Worm (Caenorhabditis elegans) whole organism, young adult: ENCODE results near the gene T11B7.1.

Experiments
- F52B5.7 ChIP-seq: sonication (generic microtip); optimal IDR thresholded peaks from 2 replicates; lab custom pipeline; 2016; ENCODE audit warnings: mild to moderate bottlenecking, missing genetic modification characterization, missing compliant biosample characterization
- F55B11.4 ChIP-seq: sonication (generic microtip); optimal IDR thresholded peaks from 2 replicates; lab custom pipeline; 2016; ENCODE audit warnings: missing compliant biosample characterization, missing genetic modification characterization, borderline replicate concordance; ENCODE audit not compliant: insufficient read depth
- K12H6.12 ChIP-seq: fragments of 200-800 bp; sonication (Bioruptor generic); optimal IDR thresholded peaks from 2 replicates; lab custom pipeline; 2018; ENCODE audit warnings: mild to moderate bottlenecking, missing genetic modification characterization, missing compliant biosample characterization
- T26A5.8 ChIP-seq: sonication (generic microtip); optimal IDR thresholded peaks from 2 replicates; lab custom pipeline; 2016; ENCODE audit warnings: missing genetic modification characterization, missing compliant biosample characterization
- Y53F4B.3 ChIP-seq: fragments of 200-800 bp; sonication (Bioruptor generic); IDR thresholded peaks from 2 replicates; pipeline ENCODE4 v1.3.6; 2022; ENCODE audit warnings: missing genetic modification reagents, missing genetic modification characterization, missing compliant biosample characterization
- aptf-2 ChIP-seq: fragments of 200-800 bp; sonication (Bioruptor generic); conservative IDR thresholded peaks from 2 replicates; pipeline ENCODE4 v1.3.6; 2022; ENCODE audit warnings: missing genetic modification reagents, missing genetic modification characterization, missing compliant biosample characterization
- atf-7 ChIP-seq: sonication (generic microtip); optimal IDR thresholded peaks from 2 replicates; lab custom pipeline; 2017; ENCODE audit warnings: mild to moderate bottlenecking, missing genetic modification characterization, missing compliant biosample characterization
- athp-1 ChIP-seq: sonication (generic microtip); optimal IDR thresholded peaks from 2 replicates; lab custom pipeline; 2017; ENCODE audit warnings: mild to moderate bottlenecking, missing genetic modification characterization, missing compliant biosample characterization
- attf-3 ChIP-seq: fragments of 200-800 bp; sonication (Bioruptor generic); conservative IDR thresholded peaks from 2 replicates; pipeline ENCODE4 v1.3.6; 2022; ENCODE audit warnings: missing genetic modification reagents, missing genetic modification characterization, missing compliant biosample characterization
- attf-5 ChIP-seq: fragments of 200-800 bp; sonication (Bioruptor generic); optimal IDR thresholded peaks from 2 replicates; lab custom pipeline; 2018; ENCODE audit warnings: mild to moderate bottlenecking, missing genetic modification characterization, missing compliant biosample characterization
- ceh-100 ChIP-seq: fragments of 200-800 bp; sonication (Bioruptor generic); IDR thresholded peaks from 2 replicates; pipeline ENCODE4 v1.3.6; 2022; ENCODE audit warnings: missing genetic modification reagents, missing genetic modification characterization, missing compliant biosample characterization
- ceh-27 ChIP-seq: fragments of 200-800 bp; sonication (Bioruptor generic); optimal IDR thresholded peaks from 2 replicates; lab custom pipeline; 2018; ENCODE audit warnings: mild to moderate bottlenecking, missing genetic modification characterization, moderate library complexity, missing compliant biosample characterization
- ceh-91 ChIP-seq: fragments of 200-800 bp; sonication (Bioruptor generic); IDR thresholded peaks from 2 replicates; pipeline ENCODE4 v1.3.6; 2022; ENCODE audit warnings: missing genetic modification reagents, missing genetic modification characterization, missing compliant biosample characterization
- dox-1 ChIP-seq: fragments of 200-800 bp; sonication (Bioruptor generic); IDR thresholded peaks from 2 replicates; pipeline ENCODE4 v1.3.6; 2022; ENCODE audit warnings: missing genetic modification reagents, missing genetic modification characterization, missing compliant biosample characterization
- dpl-1 ChIP-seq: fragments of 150-350 bp; optimal IDR thresholded peaks from 2 replicates; lab custom pipeline; 2014; ENCODE audit warnings: missing biosample characterization, missing genetic modification reagents, missing genetic modification characterization
- efl-1 ChIP-seq: fragments of 150-350 bp; optimal IDR thresholded peaks from 2 replicates; lab custom pipeline; 2014; ENCODE audit warnings: missing biosample characterization, missing genetic modification reagents, missing genetic modification characterization
- hsf-1 ChIP-seq: fragments of 200-800 bp; sonication (Bioruptor generic); IDR thresholded peaks from 2 replicates; pipeline ENCODE4 v1.3.6; 2022; ENCODE audit warnings: missing genetic modification reagents, missing genetic modification characterization, missing compliant biosample characterization
- let-526 ChIP-seq: fragments of 200-800 bp; sonication (Bioruptor generic); IDR thresholded peaks from 2 replicates; pipeline ENCODE4 v1.3.6; 2022; ENCODE audit warnings: missing genetic modification reagents, missing genetic modification characterization, missing compliant biosample characterization
- let-607 ChIP-seq, 2 experiments: fragments of 200-800 bp in 1 of 2; sonication (Bioruptor generic) in 1 of 2; sonication (generic microtip) in 1 of 2; optimal IDR thresholded peaks; 2 replicates each; lab custom pipeline; 2016 to 2018; ENCODE audit warnings: mild to moderate bottlenecking in 2 of 2, missing compliant biosample characterization in 2 of 2, missing genetic modification characterization in 2 of 2, moderate library complexity in 2 of 2, missing genotype in 1 of 2
- lin-35 ChIP-seq, 3 experiments: fragments of 150-350 bp in 2 of 3; sonication (generic microtip) in 1 of 3; optimal IDR thresholded peaks; 2 replicates each; lab custom pipeline; 2014 to 2018; ENCODE audit warnings: missing biosample characterization in 3 of 3, missing genetic modification characterization in 3 of 3, missing genetic modification reagents in 3 of 3
- lin-40 ChIP-seq: sonication (generic microtip); optimal IDR thresholded peaks from 2 replicates; lab custom pipeline; 2016; ENCODE audit warnings: missing genetic modification characterization, mild to moderate bottlenecking, missing compliant biosample characterization, missing genotype, missing genetic modification reagents
- madf-3 ChIP-seq: fragments of 200-800 bp; sonication (Bioruptor generic); IDR thresholded peaks from 2 replicates; pipeline ENCODE4 v1.3.6; 2022; ENCODE audit warnings: missing genetic modification reagents, missing genetic modification characterization, missing compliant biosample characterization
- madf-6 ChIP-seq: fragments of 200-800 bp; sonication (Bioruptor generic); IDR thresholded peaks from 2 replicates; pipeline ENCODE4 v1.3.6; 2022; ENCODE audit warnings: missing genetic modification reagents, missing genetic modification characterization, missing compliant biosample characterization
- madf-8 ChIP-seq: fragments of 200-800 bp; sonication (Bioruptor generic); conservative IDR thresholded peaks from 2 replicates; pipeline ENCODE4 v1.3.6; 2022; ENCODE audit warnings: missing genetic modification reagents, missing genetic modification characterization, missing compliant biosample characterization
- mel-28 ChIP-seq: sonication (generic microtip); optimal IDR thresholded peaks from 2 replicates; lab custom pipeline; 2016; ENCODE audit warnings: borderline replicate concordance, mild to moderate bottlenecking, missing genetic modification characterization, missing compliant biosample characterization
- mxl-1 ChIP-seq: sonication (generic microtip); optimal IDR thresholded peaks from 2 replicates; lab custom pipeline; 2016; ENCODE audit warnings: missing genetic modification characterization, missing compliant biosample characterization
- nfya-2 ChIP-seq: fragments of 200-800 bp; sonication (Bioruptor generic); IDR thresholded peaks from 2 replicates; pipeline ENCODE4 v1.3.6; 2022; ENCODE audit warnings: missing genetic modification reagents, missing genetic modification characterization, missing compliant biosample characterization
- nhr-80 ChIP-seq: sonication (generic microtip); optimal IDR thresholded peaks from 2 replicates; lab custom pipeline; 2016; ENCODE audit warnings: missing genetic modification characterization, missing compliant biosample characterization
- pbrm-1 ChIP-seq: fragments of 200-800 bp; sonication (Bioruptor generic); IDR thresholded peaks from 2 replicates; pipeline ENCODE4 v1.3.6; 2022; ENCODE audit warnings: missing genetic modification reagents, missing genetic modification characterization, missing compliant biosample characterization
- rcor-1 ChIP-seq: fragments of 200-800 bp; sonication (Bioruptor generic); IDR thresholded peaks from 2 replicates; pipeline ENCODE4 v1.3.6; 2022; ENCODE audit warnings: missing genetic modification reagents, missing genetic modification characterization, missing compliant biosample characterization
- rpc-1 ChIP-seq, 2 experiments: fragments of 150-350 bp in 1 of 2; sonication (generic microtip) in 1 of 2; optimal IDR thresholded peaks; 2 replicates each; lab custom pipeline; 2014 to 2018; ENCODE audit warnings: missing biosample characterization in 1 of 2, missing genetic modification characterization in 1 of 2, missing genetic modification reagents in 1 of 2, missing genotype in 1 of 2
- snpc-3.4 ChIP-seq: sonication (generic microtip); optimal IDR thresholded peaks from 2 replicates; lab custom pipeline; 2017; ENCODE audit warnings: missing genetic modification characterization, mild to moderate bottlenecking, missing compliant biosample characterization, antibody characterized with exemption, moderate library complexity, missing genotype, missing genetic modification reagents
- snpc-4 ChIP-seq, 5 experiments: fragments of 150-350 bp in 1 of 5; sonication (generic microtip) in 4 of 5; optimal IDR thresholded peaks; 2 replicates each; lab custom pipeline; 2014 to 2018; ENCODE audit warnings: missing genetic modification characterization in 5 of 5, missing biosample characterization in 3 of 5, antibody characterized with exemption in 2 of 5, mild to moderate bottlenecking in 2 of 5, missing compliant biosample characterization in 2 of 5, missing genotype in 2 of 5, moderate library complexity in 2 of 5, missing genetic modification reagents in 1 of 5
- somi-1 ChIP-seq: fragments of 200-800 bp; sonication (Bioruptor generic); optimal IDR thresholded peaks from 2 replicates; lab custom pipeline; 2018; ENCODE audit warnings: mild to moderate bottlenecking, missing genetic modification characterization, missing compliant biosample characterization
- tbp1 ChIP-seq: fragments of 200-800 bp; sonication (Bioruptor generic); optimal IDR thresholded peaks from 2 replicates; lab custom pipeline; 2018; ENCODE audit warnings: mild to moderate bottlenecking, missing genetic modification characterization, missing compliant biosample characterization
- tbx-9 ChIP-seq: sonication (generic microtip); optimal IDR thresholded peaks from 2 replicates; lab custom pipeline; 2016; ENCODE audit warnings: borderline replicate concordance, missing genetic modification characterization, inconsistent platforms, missing compliant biosample characterization
- tlf-1 ChIP-seq: fragments of 200-800 bp; sonication (Bioruptor generic); optimal IDR thresholded peaks from 2 replicates; lab custom pipeline; 2018; ENCODE audit warnings: mild to moderate bottlenecking, missing genetic modification characterization, missing compliant biosample characterization
- unc-130 ChIP-seq: sonication (generic microtip); optimal IDR thresholded peaks from 2 replicates; lab custom pipeline; 2016; ENCODE audit warnings: missing genetic modification reagents, missing genetic modification characterization, missing compliant biosample characterization
- xnd-1 ChIP-seq: sonication (generic microtip); optimal IDR thresholded peaks from 2 replicates; lab custom pipeline; 2016; ENCODE audit warnings: missing genotype, missing genetic modification reagents, missing genetic modification characterization, missing compliant biosample characterization
- zfh-2 ChIP-seq: fragments of 200-800 bp; sonication (Bioruptor generic); conservative IDR thresholded peaks from 2 replicates; pipeline ENCODE4 v1.3.6; 2022; ENCODE audit warnings: missing genetic modification reagents, missing genetic modification characterization, missing compliant biosample characterization
- ztf-18 ChIP-seq: sonication (generic microtip); optimal IDR thresholded peaks from 2 replicates; lab custom pipeline; 2016; ENCODE audit warnings: missing genotype, mild to moderate bottlenecking, missing genetic modification characterization, missing compliant biosample characterization
- ztf-25 ChIP-seq: fragments of 200-800 bp; sonication (Bioruptor generic); IDR thresholded peaks from 2 replicates; pipeline ENCODE4 v1.3.6; 2022; ENCODE audit warnings: missing genetic modification reagents, missing genetic modification characterization, missing compliant biosample characterization
- ztf-28 ChIP-seq: fragments of 200-800 bp; sonication (Bioruptor generic); IDR thresholded peaks from 2 replicates; pipeline ENCODE4 v1.3.6; 2022; ENCODE audit warnings: missing genetic modification reagents, missing genetic modification characterization, missing compliant biosample characterization
- ztf-3 ChIP-seq: fragments of 200-800 bp; sonication (Bioruptor generic); optimal IDR thresholded peaks from 2 replicates; lab custom pipeline; 2018; ENCODE audit warnings: mild to moderate bottlenecking, missing genetic modification characterization, missing compliant biosample characterization

Gene T11B7.1

DNA sequence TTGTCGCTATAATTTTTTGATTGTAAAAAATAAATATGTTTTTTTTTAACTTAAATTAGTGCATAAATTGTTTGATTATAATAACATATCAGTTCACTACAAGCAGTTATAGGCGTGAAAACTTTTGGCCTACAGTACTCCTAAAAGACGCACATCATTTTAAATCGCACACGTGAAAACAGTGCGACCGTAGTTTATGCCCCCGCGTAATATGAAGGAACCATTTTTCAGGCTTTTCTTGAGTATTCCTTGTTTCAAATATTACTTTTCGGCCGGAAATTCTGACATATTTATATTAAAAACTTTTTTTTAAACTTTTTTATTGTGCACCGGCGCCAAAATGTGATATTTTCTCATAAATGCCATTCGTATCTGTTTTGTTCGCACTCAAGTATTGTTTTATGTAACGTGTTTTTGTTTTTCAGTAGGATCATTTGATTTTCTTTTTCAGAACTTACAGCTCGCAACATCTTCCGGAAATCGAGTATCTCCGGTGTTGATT is 48.1 kb downstream of the T11B7.1 start, which contains the start of gene oma-1 (continued):
- TF ChIP-seq attf-3 (GFP tag; lab: Robert Waterston, UW) (peak; percentile 56; the same call in 1 of the 2 replicates), xnd-1 (tag; lab: Kevin White, UChicago) (peak; percentile 95), ceh-100 (0 out of 2 replicates have a peak, but pooled peaks have one; percentile 13), snpc-3.4 (peak; percentile 82), tlf-1 (GFP tag; lab: Kevin White, UChicago) (peak; percentile 78), tbp1 (GFP tag; lab: Kevin White, UChicago) (no peak), rpc-1 (optimal IDR thresholded peaks at IDR 0.05; lab: Kevin White, UChicago) (no peak), rpc-1 (tag; optimal IDR thresholded peaks at IDR 0.05; lab: Kevin White, UChicago) (no peak)

DNA sequence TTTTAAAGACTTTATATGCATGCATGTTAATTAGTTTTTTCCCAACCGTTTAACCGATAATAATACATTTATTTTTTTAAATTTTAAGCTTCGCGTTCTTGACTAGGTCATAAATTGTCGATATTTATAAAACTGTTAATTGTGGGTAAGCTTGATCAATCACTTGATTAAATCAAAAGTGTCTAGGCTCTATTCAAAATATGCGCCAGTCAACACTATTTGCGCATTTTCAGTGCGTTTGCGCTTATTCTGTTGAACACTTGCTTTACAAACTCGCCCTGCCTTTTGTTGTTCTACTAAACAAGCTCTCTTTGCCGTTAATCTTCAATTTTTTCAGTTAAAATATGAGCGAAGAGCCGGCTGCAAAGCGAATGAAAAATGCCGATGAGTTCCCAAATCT is 50.6 kb downstream of the T11B7.1 start, which contains the start of gene spr-2:
TSS of gene spr-2 (plus strand) at position 332 of the 400 bp plus-strand sequence.
- TF ChIP-seq efl-1 (GFP tag; lab: Kevin White, UChicago) (peak; percentile 30), mel-28 (tag; lab: Kevin White, UChicago) (no peak), atf-7 (tag; lab: Kevin White, UChicago) (peak; percentile 14), dox-1 (GFP tag; lab: Robert Waterston, UW) (peak; percentile 55), rcor-1 (GFP tag; lab: Robert Waterston, UW) (peak; percentile 21; the same call in 1 of the 2 replicates), ztf-18 (tag; lab: Kevin White, UChicago) (peak; percentile 92), tbp1 (GFP tag; lab: Kevin White, UChicago) (no peak), ceh-27 (GFP tag; lab: Kevin White, UChicago) (peak; percentile 44), nfya-2 (no peak), zfh-2 (GFP tag; lab: Robert Waterston, UW) (no peak), tlf-1 (GFP tag; lab: Kevin White, UChicago) (peak; percentile 10), lin-35 (GFP tag; optimal IDR thresholded peaks at IDR 0.05; lab: Kevin White, UChicago) (peak in 1 of 3 experiments; percentile 85), madf-3 (GFP tag; lab: Robert Waterston, UW) (no peak), let-526 (no peak), unc-130 (GFP tag; lab: Kevin White, UChicago) (no peak), somi-1 (GFP tag; lab: Kevin White, UChicago) (no peak), F55B11.4 (tag; lab: Kevin White, UChicago) (no peak), dpl-1 (GFP tag; lab: Kevin White, UChicago) (peak; percentile 42), aptf-2 (GFP tag; lab: Robert Waterston, UW) (no peak), snpc-4 (GFP tag; optimal IDR thresholded peaks at IDR 0.05; lab: Kevin White, UChicago) (no peak), snpc-4 (tag; optimal IDR thresholded peaks at IDR 0.05; lab: Kevin White, UChicago) (peak; percentile 34 to 68 (median 43)), Y53F4B.3 (GFP tag; lab: Robert Waterston, UW) (no peak), madf-6 (GFP tag; lab: Robert Waterston, UW) (peak; percentile 36; the same call in 1 of the 2 replicates), pbrm-1 (GFP tag; lab: Robert Waterston, UW) (0 out of 2 replicates have a peak, but pooled peaks have one; percentile 9), madf-8 (GFP tag; lab: Robert Waterston, UW) (no peak), F52B5.7 (tag; lab: Kevin White, UChicago) (no peak), hsf-1 (GFP tag; lab: Robert Waterston, UW) (no peak), athp-1 (tag; lab: Kevin White, UChicago) (no peak), let-607 (tag; optimal IDR thresholded peaks at IDR 0.05; lab: Kevin White, UChicago) (no peak), ztf-25 (no peak), attf-3 (GFP tag; lab: Robert Waterston, UW) (peak; percentile 58), T26A5.8 (tag; lab: Kevin White, UChicago) (no peak), ztf-28 (no peak), lin-40 (tag; lab: Kevin White, UChicago) (peak; percentile 55), attf-5 (GFP tag; lab: Kevin White, UChicago) (peak; percentile 84), ceh-91 (GFP tag; lab: Robert Waterston, UW) (no peak), K12H6.12 (tag; lab: Kevin White, UChicago) (peak; percentile 54), mxl-1 (tag; lab: Kevin White, UChicago) (no peak), tbx-9 (tag; lab: Kevin White, UChicago) (no peak), nhr-80 (tag; lab: Kevin White, UChicago) (peak; percentile 52), ztf-3 (no peak)
